Worm (Caenorhabditis elegans) whole organism, young adult: ENCODE data around the gene klp-3.

Experiments used
- B0019.2 ChIP-seq: fragments of 200-800 bp; sonication (Bioruptor generic); conservative IDR thresholded peaks from 2 replicates; pipeline ENCODE4 v1.3.6; 2022; ENCODE audit warnings: missing genetic modification reagents, missing genetic modification characterization, missing compliant biosample characterization
- B0336.3 ChIP-seq: fragments of 200-800 bp; sonication (Bioruptor generic); IDR thresholded peaks from 2 replicates; pipeline ENCODE4 v1.3.6; 2022; ENCODE audit warnings: missing genetic modification characterization, missing compliant biosample characterization
- D2030.7 ChIP-seq: fragments of 200-800 bp; sonication (Bioruptor generic); IDR thresholded peaks from 2 replicates; pipeline ENCODE4 v1.3.6; 2022; ENCODE audit warnings: missing genetic modification reagents, missing genetic modification characterization, missing compliant biosample characterization
- F33H1.4 ChIP-seq: fragments of 200-800 bp; sonication (Bioruptor generic); IDR thresholded peaks from 2 replicates; pipeline ENCODE4 v1.3.6; 2022; ENCODE audit warnings: missing genetic modification reagents, missing genetic modification characterization, missing compliant biosample characterization
- F37B4.10 ChIP-seq: fragments of 200-800 bp; sonication (Bioruptor generic); IDR thresholded peaks from 2 replicates; pipeline ENCODE4 v1.3.6; 2022; ENCODE audit warnings: missing genetic modification characterization, missing compliant biosample characterization
- F57C9.4 ChIP-seq: sonication (generic microtip); optimal IDR thresholded peaks from 2 replicates; lab custom pipeline; 2017; ENCODE audit warnings: mild to moderate bottlenecking, missing genetic modification characterization, missing compliant biosample characterization
- K12H6.12 ChIP-seq: fragments of 200-800 bp; sonication (Bioruptor generic); optimal IDR thresholded peaks from 2 replicates; lab custom pipeline; 2018; ENCODE audit warnings: mild to moderate bottlenecking, missing genetic modification characterization, missing compliant biosample characterization
- ZK185.1 ChIP-seq: sonication (generic microtip); optimal IDR thresholded peaks from 2 replicates; lab custom pipeline; 2016; ENCODE audit warnings: mild to moderate bottlenecking, missing genetic modification characterization, missing compliant biosample characterization; ENCODE audit not compliant: poor library complexity, severe bottlenecking
- aptf-2 ChIP-seq: fragments of 200-800 bp; sonication (Bioruptor generic); conservative IDR thresholded peaks from 2 replicates; pipeline ENCODE4 v1.3.6; 2022; ENCODE audit warnings: missing genetic modification reagents, missing genetic modification characterization, missing compliant biosample characterization
- attf-5 ChIP-seq: fragments of 200-800 bp; sonication (Bioruptor generic); optimal IDR thresholded peaks from 2 replicates; lab custom pipeline; 2018; ENCODE audit warnings: mild to moderate bottlenecking, missing genetic modification characterization, missing compliant biosample characterization
- ccch-3 ChIP-seq: fragments of 200-800 bp; sonication (Bioruptor generic); optimal IDR thresholded peaks from 2 replicates; lab custom pipeline; 2018; ENCODE audit warnings: mild to moderate bottlenecking, missing genetic modification characterization, missing compliant biosample characterization
- cebp-2 ChIP-seq: fragments of 200-800 bp; sonication (Bioruptor generic); IDR thresholded peaks from 2 replicates; pipeline ENCODE4 v1.3.6; 2022; ENCODE audit warnings: missing genetic modification characterization, missing compliant biosample characterization
- ceh-27 ChIP-seq: fragments of 200-800 bp; sonication (Bioruptor generic); optimal IDR thresholded peaks from 2 replicates; lab custom pipeline; 2018; ENCODE audit warnings: mild to moderate bottlenecking, missing genetic modification characterization, moderate library complexity, missing compliant biosample characterization
- ceh-40 ChIP-seq: fragments of 200-800 bp; sonication (Bioruptor generic); IDR thresholded peaks from 2 replicates; pipeline ENCODE4 v1.3.6; 2022; ENCODE audit warnings: missing genetic modification characterization, missing compliant biosample characterization
- ceh-91 ChIP-seq: fragments of 200-800 bp; sonication (Bioruptor generic); IDR thresholded peaks from 2 replicates; pipeline ENCODE4 v1.3.6; 2022; ENCODE audit warnings: missing genetic modification reagents, missing genetic modification characterization, missing compliant biosample characterization
- dox-1 ChIP-seq: fragments of 200-800 bp; sonication (Bioruptor generic); IDR thresholded peaks from 2 replicates; pipeline ENCODE4 v1.3.6; 2022; ENCODE audit warnings: missing genetic modification reagents, missing genetic modification characterization, missing compliant biosample characterization
- dpl-1 ChIP-seq: fragments of 150-350 bp; optimal IDR thresholded peaks from 2 replicates; lab custom pipeline; 2014; ENCODE audit warnings: missing biosample characterization, missing genetic modification reagents, missing genetic modification characterization
- efl-1 ChIP-seq: fragments of 150-350 bp; optimal IDR thresholded peaks from 2 replicates; lab custom pipeline; 2014; ENCODE audit warnings: missing biosample characterization, missing genetic modification reagents, missing genetic modification characterization
- gei-17 ChIP-seq: fragments of 200-800 bp; sonication (Bioruptor generic); optimal IDR thresholded peaks from 2 replicates; lab custom pipeline; 2018; ENCODE audit warnings: mild to moderate bottlenecking, missing genetic modification characterization, missing compliant biosample characterization
- hlh-12 ChIP-seq: sonication (generic microtip); optimal IDR thresholded peaks from 2 replicates; lab custom pipeline; 2016; ENCODE audit warnings: missing genetic modification characterization, missing compliant biosample characterization
- hlh-26 ChIP-seq: fragments of 200-800 bp; sonication (Bioruptor generic); conservative IDR thresholded peaks from 2 replicates; pipeline ENCODE4 v1.3.6; 2022; ENCODE audit warnings: missing genetic modification reagents, missing genetic modification characterization, missing compliant biosample characterization
- hmg-1.2 ChIP-seq: fragments of 200-800 bp; sonication (Bioruptor generic); IDR thresholded peaks from 2 replicates; pipeline ENCODE4 v1.3.6; 2022; ENCODE audit warnings: missing genetic modification reagents, missing genetic modification characterization, missing compliant biosample characterization
- hsf-1 ChIP-seq: fragments of 200-800 bp; sonication (Bioruptor generic); IDR thresholded peaks from 2 replicates; pipeline ENCODE4 v1.3.6; 2022; ENCODE audit warnings: missing genetic modification reagents, missing genetic modification characterization, missing compliant biosample characterization
- lin-54 ChIP-seq: fragments of 200-800 bp; sonication (Bioruptor generic); optimal IDR thresholded peaks from 2 replicates; lab custom pipeline; 2018; ENCODE audit warnings: mild to moderate bottlenecking, missing genetic modification characterization, missing compliant biosample characterization
- lsl-1 ChIP-seq: fragments of 200-800 bp; sonication (Bioruptor generic); optimal IDR thresholded peaks from 2 replicates; lab custom pipeline; 2018; ENCODE audit warnings: mild to moderate bottlenecking, missing genetic modification characterization, moderate library complexity, missing compliant biosample characterization
- madf-6 ChIP-seq: fragments of 200-800 bp; sonication (Bioruptor generic); IDR thresholded peaks from 2 replicates; pipeline ENCODE4 v1.3.6; 2022; ENCODE audit warnings: missing genetic modification reagents, missing genetic modification characterization, missing compliant biosample characterization
- madf-8 ChIP-seq: fragments of 200-800 bp; sonication (Bioruptor generic); conservative IDR thresholded peaks from 2 replicates; pipeline ENCODE4 v1.3.6; 2022; ENCODE audit warnings: missing genetic modification reagents, missing genetic modification characterization, missing compliant biosample characterization
- mcd-1 ChIP-seq: fragments of 200-800 bp; sonication (Bioruptor generic); IDR thresholded peaks from 2 replicates; pipeline ENCODE4 v1.3.6; 2022; ENCODE audit warnings: missing genetic modification reagents, missing genetic modification characterization, missing compliant biosample characterization
- nfya-1 ChIP-seq: sonication (generic microtip); optimal IDR thresholded peaks from 2 replicates; lab custom pipeline; 2017; ENCODE audit warnings: antibody characterized with exemption, missing compliant biosample characterization, missing genetic modification characterization, borderline replicate concordance; ENCODE audit not compliant: insufficient read depth
- nhr-120 ChIP-seq: fragments of 200-800 bp; sonication (Bioruptor generic); IDR thresholded peaks from 2 replicates; pipeline ENCODE4 v1.3.6; 2022; ENCODE audit warnings: missing genetic modification characterization, missing compliant biosample characterization
- nhr-80 ChIP-seq: sonication (generic microtip); optimal IDR thresholded peaks from 2 replicates; lab custom pipeline; 2016; ENCODE audit warnings: missing genetic modification characterization, missing compliant biosample characterization
- repo-1 ChIP-seq: sonication (generic microtip); optimal IDR thresholded peaks from 2 replicates; lab custom pipeline; 2017; ENCODE audit warnings: mild to moderate bottlenecking, missing genetic modification characterization, missing compliant biosample characterization
- tbp1 ChIP-seq: fragments of 200-800 bp; sonication (Bioruptor generic); optimal IDR thresholded peaks from 2 replicates; lab custom pipeline; 2018; ENCODE audit warnings: mild to moderate bottlenecking, missing genetic modification characterization, missing compliant biosample characterization
- xnd-1 ChIP-seq: sonication (generic microtip); optimal IDR thresholded peaks from 2 replicates; lab custom pipeline; 2016; ENCODE audit warnings: missing genotype, missing genetic modification reagents, missing genetic modification characterization, missing compliant biosample characterization
- ztf-18 ChIP-seq: sonication (generic microtip); optimal IDR thresholded peaks from 2 replicates; lab custom pipeline; 2016; ENCODE audit warnings: missing genotype, mild to moderate bottlenecking, missing genetic modification characterization, missing compliant biosample characterization
- ztf-25 ChIP-seq: fragments of 200-800 bp; sonication (Bioruptor generic); IDR thresholded peaks from 2 replicates; pipeline ENCODE4 v1.3.6; 2022; ENCODE audit warnings: missing genetic modification reagents, missing genetic modification characterization, missing compliant biosample characterization

Gene klp-3

DNA sequence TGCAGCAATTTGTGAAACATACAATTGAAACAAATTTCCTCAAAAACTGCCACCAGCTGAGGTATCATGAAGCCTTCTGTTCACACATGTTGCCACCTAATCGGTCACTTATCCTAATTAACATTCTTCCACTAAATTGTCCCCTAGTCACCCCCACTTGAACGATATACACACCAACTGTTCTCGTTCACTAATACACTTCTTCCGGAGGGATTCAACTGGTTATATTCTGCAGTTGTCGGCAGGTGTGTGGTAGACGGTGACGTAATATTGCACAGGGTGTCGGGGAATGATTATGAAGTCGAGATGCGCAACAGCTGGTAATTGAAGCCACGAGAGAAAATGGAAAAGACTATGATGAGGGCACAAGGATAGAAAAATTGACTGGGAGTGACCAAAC, 26.7 kb upstream of the klp-3 start:
- no peak for TF ChIP-seq lsl-1 (GFP tag; lab: Kevin White, UChicago)
- 0 out of 2 replicates have a peak, but pooled peaks have one; percentile 16 for TF ChIP-seq ztf-25 (GFP tag; lab: Robert Waterston, UW)

DNA sequence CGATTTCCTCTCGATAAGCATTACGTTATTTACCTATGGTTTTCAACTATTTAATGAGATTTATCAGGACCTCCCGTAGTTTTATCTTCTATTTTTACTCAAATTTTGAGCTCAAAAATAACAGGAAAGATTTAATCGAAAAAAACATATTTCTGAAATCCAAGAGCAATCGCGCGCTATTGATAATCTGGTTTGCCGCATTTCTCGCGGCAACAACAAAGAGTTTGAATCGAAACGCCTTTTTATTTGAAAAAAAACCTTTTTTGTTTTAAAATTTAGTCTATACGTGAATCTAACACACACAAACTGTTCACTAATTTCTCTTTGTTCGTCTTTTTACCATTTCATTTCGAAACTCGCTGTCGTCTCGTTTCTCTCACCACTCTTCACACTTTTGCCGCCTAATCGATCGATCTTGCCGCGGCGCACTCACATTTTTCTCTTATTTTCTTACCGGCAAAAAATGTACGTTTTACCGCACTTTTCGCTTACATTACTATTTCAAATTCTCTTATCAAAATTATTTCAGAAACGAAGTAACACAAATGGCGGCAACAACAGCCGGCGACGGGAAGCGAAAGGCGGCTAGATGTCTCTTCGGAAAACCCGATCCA, 25.9 kb upstream of the klp-3 start, which contains the start of gene cki-2:
Gene cki-2, plus strand, starts transcription at position 337 of the 614 bp plus-strand sequence.
- no peak for TF ChIP-seq K12H6.12 (tag; lab: Kevin White, UChicago)
- TF ChIP-seq D2030.7 (GFP tag; lab: Robert Waterston, UW) = peak; percentile 37; the same call in 1 of the 2 replicates
- TF ChIP-seq lsl-1 (GFP tag; lab: Kevin White, UChicago) = peak; percentile 48
- TF ChIP-seq gei-17 = no peak
- no peak for TF ChIP-seq hsf-1 (GFP tag; lab: Robert Waterston, UW)
- peak; percentile 87 for TF ChIP-seq efl-1 (GFP tag; lab: Kevin White, UChicago)
- TF ChIP-seq nhr-80 = peak; percentile 75
- peak; percentile 36; the same call in 1 of the 2 replicates for TF ChIP-seq hmg-1.2 (GFP tag; lab: Robert Waterston, UW)
- peak; percentile 63 for TF ChIP-seq xnd-1
- TF ChIP-seq F33H1.4 = peak; percentile 33
- TF ChIP-seq F57C9.4 (tag; lab: Kevin White, UChicago) = no peak
- peak; percentile 69 for TF ChIP-seq madf-8 (GFP tag; lab: Robert Waterston, UW)
- 0 out of 2 replicates have a peak, but pooled peaks have one; percentile 21 for TF ChIP-seq B0336.3 (GFP tag; lab: Robert Waterston, UW)
- TF ChIP-seq attf-5 (GFP tag; lab: Kevin White, UChicago) = peak; percentile 1
- TF ChIP-seq repo-1 (tag; lab: Kevin White, UChicago) = no peak
- TF ChIP-seq dpl-1 = peak; percentile 57
- peak; percentile 42; the same call in 1 of the 2 replicates for TF ChIP-seq ceh-91 (GFP tag; lab: Robert Waterston, UW)
- no peak for TF ChIP-seq ceh-27 (GFP tag; lab: Kevin White, UChicago)
- no peak for TF ChIP-seq ceh-40 (GFP tag; lab: Robert Waterston, UW)
- TF ChIP-seq dox-1 (GFP tag; lab: Robert Waterston, UW) = peak; percentile 50; the same call in 1 of the 2 replicates
- peak; percentile 32 for TF ChIP-seq lin-54 (GFP tag; lab: Kevin White, UChicago)
- peak; percentile 90 for TF ChIP-seq madf-6 (GFP tag; lab: Robert Waterston, UW)

ce11 chrII:7817580-7817979, 24.6 kb upstream of the klp-3 start:
- TF ChIP-seq hsf-1 (GFP tag; lab: Robert Waterston, UW) (0 out of 2 replicates have a peak, but pooled peaks have one; percentile 7), ztf-18 (tag; lab: Kevin White, UChicago) (no peak), tbp1 (no peak), F37B4.10 (GFP tag; lab: Robert Waterston, UW) (no peak), ccch-3 (no peak)

DNA sequence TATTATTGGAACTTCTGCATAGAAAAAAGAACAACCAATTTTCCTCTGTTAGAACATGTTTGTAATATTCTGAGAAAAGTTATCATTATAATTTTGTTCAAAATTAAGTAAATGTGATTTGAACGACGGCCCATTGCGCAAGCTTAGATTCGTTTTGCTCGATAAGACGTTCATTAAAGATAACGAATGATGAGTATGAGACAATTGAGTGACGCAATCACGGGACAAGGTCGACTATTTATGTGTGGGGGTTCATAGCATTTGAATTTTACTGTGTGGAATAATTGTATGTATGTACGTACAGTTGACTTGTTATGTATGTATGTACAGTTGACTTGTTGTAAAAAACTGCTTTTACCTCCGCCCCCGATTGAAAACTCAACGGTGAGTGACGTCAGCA, 22.8 kb upstream of the klp-3 start:
- TF ChIP-seq B0019.2 (GFP tag; lab: Robert Waterston, UW) = no peak
- TF ChIP-seq hlh-12 (tag; lab: Kevin White, UChicago) = no peak
- no peak for TF ChIP-seq mcd-1
- no peak for TF ChIP-seq cebp-2 (GFP tag; lab: Robert Waterston, UW)
- TF ChIP-seq aptf-2 (GFP tag; lab: Robert Waterston, UW) = no peak
- TF ChIP-seq nhr-80 = no peak
- TF ChIP-seq lin-54 (GFP tag; lab: Kevin White, UChicago) = no peak
- no peak for TF ChIP-seq hlh-26 (GFP tag; lab: Robert Waterston, UW)
- TF ChIP-seq ZK185.1 (tag; lab: Kevin White, UChicago) = no peak
- TF ChIP-seq nhr-120 (GFP tag; lab: Robert Waterston, UW) = no peak
- TF ChIP-seq nfya-1 (tag; lab: Kevin White, UChicago) = no peak
